Worm (Caenorhabditis elegans): ENCODE results near the gene Y55F3AM.9.

DNA sequence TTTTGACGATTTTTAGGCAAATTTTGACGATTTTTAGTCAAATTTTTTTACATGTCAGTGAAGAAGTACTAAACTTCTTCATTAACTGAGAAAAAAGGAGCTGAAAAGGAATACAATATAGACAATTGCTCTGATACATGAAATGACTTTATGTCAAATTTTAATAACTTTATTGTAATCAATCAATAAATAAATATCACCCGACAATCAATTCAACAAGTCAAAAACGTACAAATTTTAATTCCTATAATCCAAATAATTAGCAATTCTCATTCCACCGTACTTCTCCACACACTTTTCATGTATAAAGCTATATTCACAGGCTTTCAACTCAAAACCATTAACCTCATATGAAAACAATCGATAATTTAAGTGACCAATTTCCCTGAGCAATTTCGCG, 29.0 kb upstream of the Y55F3AM.9 start:
- TF ChIP-seq ztf-29 (GFP tag; IDR thresholded peaks at IDR 0.05) (no peak), med-1 (GFP tag; optimal IDR thresholded peaks at IDR 0.05; ENCODE audit: insufficient read depth) (no peak), cog-1 (tag; optimal IDR thresholded peaks at IDR 0.05) (no peak), tab-1 (GFP tag; IDR thresholded peaks at IDR 0.05) (no peak)
